Fruit fly (Drosophila melanogaster) whole organism, embryonic: ENCODE data around the gene CG13896.

Experiments used
- CG10147 ChIP-seq: fragments of 200-800 bp; sonication (Bioruptor generic); optimal IDR thresholded peaks from 2 replicates; lab custom pipeline; 2019; ENCODE audit warnings: missing biosample characterization, mild to moderate bottlenecking, missing genetic modification characterization, moderate library complexity
- CG10543 ChIP-seq: fragments of 200-800 bp; sonication (Bioruptor generic); optimal IDR thresholded peaks from 3 replicates; lab custom pipeline; 2017; ENCODE audit warnings: missing biosample characterization, mild to moderate bottlenecking, missing genetic modification characterization, moderate library complexity
- CG12155 ChIP-seq: fragments of 200-800 bp; sonication (Bioruptor generic); optimal IDR thresholded peaks from 3 replicates; lab custom pipeline; 2016; ENCODE audit warnings: missing biosample characterization, missing genetic modification characterization
- CG12769 ChIP-seq: fragments of 200-800 bp; sonication (Bioruptor generic); optimal IDR thresholded peaks from 2 replicates; lab custom pipeline; 2019; ENCODE audit warnings: missing biosample characterization, mild to moderate bottlenecking, missing genetic modification characterization, moderate library complexity
- CG13894 ChIP-seq: fragments of 200-800 bp; sonication (Bioruptor generic); optimal IDR thresholded peaks from 3 replicates; lab custom pipeline; 2018; ENCODE audit warnings: missing biosample characterization, mild to moderate bottlenecking, missing genetic modification characterization, moderate library complexity
- CG15073 ChIP-seq: fragments of 200-800 bp; sonication (Bioruptor generic); optimal IDR thresholded peaks from 2 replicates; lab custom pipeline; 2016; ENCODE audit warnings: missing biosample characterization, missing genetic modification characterization
- CG16815 ChIP-seq: fragments of 200-800 bp; sonication (Bioruptor generic); optimal IDR thresholded peaks from 3 replicates; lab custom pipeline; 2017; ENCODE audit warnings: missing biosample characterization, mild to moderate bottlenecking, missing genetic modification characterization
- CG2199 ChIP-seq: fragments of 200-800 bp; sonication (Bioruptor generic); IDR thresholded peaks from 3 replicates; pipeline ENCODE4 v1.3.6; 2022; ENCODE audit warnings: missing biosample characterization, missing genetic modification characterization
- CG2875 ChIP-seq: fragments of 200-800 bp; sonication (Bioruptor generic); optimal IDR thresholded peaks from 2 replicates; lab custom pipeline; 2017; ENCODE audit warnings: missing biosample characterization, mild to moderate bottlenecking, missing genetic modification characterization, missing genetic modification reagents
- CG31224 ChIP-seq: fragments of 200-800 bp; sonication (Bioruptor generic); IDR thresholded peaks from 2 replicates; pipeline ENCODE4 v1.3.6; 2022; ENCODE audit warnings: missing biosample characterization, missing genetic modification characterization
- CG5953 ChIP-seq: fragments of 200-800 bp; sonication (Bioruptor generic); IDR thresholded peaks from 2 replicates; pipeline ENCODE4 v1.3.6; 2022; ENCODE audit warnings: missing biosample characterization, missing genetic modification characterization
- CG6175 ChIP-seq: fragments of 200-800 bp; sonication (Bioruptor generic); IDR thresholded peaks from 3 replicates; pipeline ENCODE4 v1.3.6; 2022; ENCODE audit warnings: missing biosample characterization, missing genetic modification characterization
- CG7839 ChIP-seq: fragments of 200-800 bp; sonication (Bioruptor generic); optimal IDR thresholded peaks from 3 replicates; lab custom pipeline; 2018; ENCODE audit warnings: missing biosample characterization, mild to moderate bottlenecking, missing genetic modification characterization, moderate library complexity
- Deaf1 ChIP-seq: fragments of 200-800 bp; optimal IDR thresholded peaks from 3 replicates; lab custom pipeline; 2019; ENCODE audit warnings: missing biosample characterization, mild to moderate bottlenecking, missing genetic modification characterization, moderate library complexity
- Dref ChIP-seq: fragments of 200-800 bp; sonication (Bioruptor generic); IDR thresholded peaks from 2 replicates; pipeline ENCODE4 v1.3.6; 2022; ENCODE audit warnings: missing biosample characterization, missing genetic modification characterization
- E2f2 ChIP-seq: fragments of 200-800 bp; sonication (Bioruptor generic); IDR thresholded peaks from 2 replicates; pipeline ENCODE4 v1.3.6; 2022; ENCODE audit warnings: missing biosample characterization, missing genetic modification characterization
- Ets65A ChIP-seq: fragments of 200-800 bp; sonication (Bioruptor generic); peaks from one replicate; lab custom pipeline; 2016; ENCODE audit warnings: missing biosample characterization, missing genetic modification characterization
- Fer2 ChIP-seq: fragments of 200-800 bp; sonication (Bioruptor generic); optimal IDR thresholded peaks from 2 replicates; lab custom pipeline; 2018; ENCODE audit warnings: missing biosample characterization, mild to moderate bottlenecking, missing genetic modification characterization, moderate library complexity
- HLHmδ ChIP-seq: fragments of 200-800 bp; sonication (Bioruptor generic); optimal IDR thresholded peaks from 2 replicates; lab custom pipeline; 2018; ENCODE audit warnings: missing biosample characterization, mild to moderate bottlenecking, missing genetic modification characterization, moderate library complexity
- Jarid2 ChIP-seq: fragments of 200-800 bp; sonication (Bioruptor generic); optimal IDR thresholded peaks from 3 replicates; lab custom pipeline; 2017; ENCODE audit warnings: mild to moderate bottlenecking, missing biosample characterization, missing genetic modification reagents, missing genetic modification characterization
- MESR4 ChIP-seq: fragments of 200-800 bp; sonication (Bioruptor generic); optimal IDR thresholded peaks from 2 replicates; lab custom pipeline; 2018; ENCODE audit warnings: missing biosample characterization, mild to moderate bottlenecking, missing genetic modification characterization, moderate library complexity
- Max ChIP-seq: fragments of 200-800 bp; sonication (Bioruptor generic); optimal IDR thresholded peaks from 2 replicates; lab custom pipeline; 2016; ENCODE audit warnings: missing biosample characterization, mild to moderate bottlenecking, missing genetic modification characterization
- Med ChIP-seq: fragments of 200-800 bp; sonication (Bioruptor generic); peaks from one replicate; lab custom pipeline; 2016; ENCODE audit warnings: missing biosample characterization, missing genetic modification characterization, mild to moderate bottlenecking, inconsistent platforms, moderate library complexity
- NFAT ChIP-seq: fragments of 200-800 bp; sonication (Bioruptor generic); IDR thresholded peaks from 2 replicates; pipeline ENCODE4 v1.3.6; 2022; ENCODE audit warnings: missing biosample characterization, missing genetic modification characterization
- Sry-β ChIP-seq: fragments of 200-800 bp; sonication (Bioruptor generic); optimal IDR thresholded peaks from 2 replicates; lab custom pipeline; 2018; ENCODE audit warnings: missing biosample characterization, mild to moderate bottlenecking, missing genetic modification characterization, moderate library complexity
- Sry-δ ChIP-seq: fragments of 200-800 bp; sonication (Bioruptor generic); optimal IDR thresholded peaks from 2 replicates; lab custom pipeline; 2016; ENCODE audit warnings: missing biosample characterization, missing genetic modification characterization
- Xrp1 ChIP-seq: fragments of 200-800 bp; sonication (Bioruptor generic); IDR thresholded peaks from 2 replicates; pipeline ENCODE4 v1.3.6; 2022; ENCODE audit warnings: missing biosample characterization, missing genetic modification characterization
- abd-A ChIP-seq: fragments of 200-800 bp; sonication (Bioruptor generic); optimal IDR thresholded peaks from 3 replicates; lab custom pipeline; 2019; ENCODE audit warnings: missing biosample characterization, mild to moderate bottlenecking, missing genetic modification characterization, moderate library complexity
- amos ChIP-seq: fragments of 200-800 bp; sonication (Bioruptor generic); IDR thresholded peaks from 2 replicates; pipeline ENCODE4 v1.3.6; 2022; ENCODE audit warnings: missing biosample characterization, missing genetic modification characterization; ENCODE audit not compliant: partially characterized antibody
- ash1 ChIP-seq: fragments of 200-800 bp; sonication (Bioruptor generic); optimal IDR thresholded peaks from 2 replicates; lab custom pipeline; 2018; ENCODE audit warnings: missing biosample characterization, mild to moderate bottlenecking, missing genetic modification characterization
- cg ChIP-seq: fragments of 200-800 bp; sonication (Bioruptor generic); optimal IDR thresholded peaks from 3 replicates; lab custom pipeline; 2019; ENCODE audit warnings: missing biosample characterization, mild to moderate bottlenecking, missing genetic modification characterization, moderate library complexity
- chinmo ChIP-seq: fragments of 200-800 bp; sonication (Bioruptor generic); IDR thresholded peaks from 4 replicates; pipeline ENCODE4 v1.3.6; 2022; ENCODE audit warnings: missing biosample characterization, missing genetic modification characterization; ENCODE audit not compliant: partially characterized antibody
- chm ChIP-seq: fragments of 200-800 bp; sonication (Bioruptor generic); IDR thresholded peaks from 2 replicates; pipeline ENCODE4 v1.3.6; 2022; ENCODE audit warnings: missing biosample characterization, missing genetic modification characterization
- ci ChIP-seq: fragments of 200-800 bp; sonication (Bioruptor generic); IDR thresholded peaks from 3 replicates; pipeline ENCODE4 v1.3.6; 2022; ENCODE audit warnings: missing biosample characterization, missing genetic modification characterization
- crp ChIP-seq, 2 experiments: fragments of 200-800 bp; sonication (Bioruptor generic); optimal IDR thresholded peaks; 2 replicates in 1 of 2; 3 replicates in 1 of 2; lab custom pipeline; 2017; ENCODE audit warnings: missing biosample characterization in 2 of 2, missing genetic modification characterization in 2 of 2, mild to moderate bottlenecking in 1 of 2, moderate library complexity in 1 of 2
- eve ChIP-seq, 2 experiments: fragments of >200 bp; optimal IDR thresholded peaks; 2 replicates each; lab custom pipeline; 2017; ENCODE audit warnings: missing biosample characterization in 2 of 2, missing genetic modification characterization in 2 of 2
- ham ChIP-seq: fragments of 200-800 bp; sonication (Bioruptor generic); IDR thresholded peaks from 2 replicates; pipeline ENCODE4 v1.3.6; 2022; ENCODE audit warnings: missing biosample characterization, missing genetic modification characterization
- jing ChIP-seq: fragments of 200-800 bp; sonication (Bioruptor generic); optimal IDR thresholded peaks from 2 replicates; lab custom pipeline; 2018; ENCODE audit warnings: missing biosample characterization, mild to moderate bottlenecking, missing genetic modification characterization
- lov ChIP-seq, 2 experiments: fragments of 200-800 bp in 1 of 2; fragments of >200 bp in 1 of 2; sonication (Bioruptor generic) in 1 of 2; IDR thresholded peaks in 1 of 2; optimal IDR thresholded peaks in 1 of 2; 2 replicates in 1 of 2; 3 replicates in 1 of 2; pipeline versions ENCODE4 v1.3.6 to Lab custom; 2017 to 2022; ENCODE audit warnings: missing biosample characterization in 1 of 2, missing genetic modification characterization in 1 of 2
- otp ChIP-seq: fragments of 200-800 bp; sonication (Bioruptor generic); IDR thresholded peaks from 3 replicates; pipeline ENCODE4, ENCODE4 v1.3.6; 2022; ENCODE audit warnings: missing biosample characterization, missing genetic modification characterization
- sd ChIP-seq: fragments of 200-800 bp; sonication (Bioruptor generic); optimal IDR thresholded peaks from 3 replicates; lab custom pipeline; 2018; ENCODE audit warnings: missing biosample characterization, mild to moderate bottlenecking, missing genetic modification characterization, moderate library complexity
- sens ChIP-seq: fragments of 200-800 bp; sonication (Bioruptor generic); peaks from one replicate; lab custom pipeline; 2016; ENCODE audit warnings: missing biosample characterization, missing genetic modification characterization
- sob ChIP-seq: fragments of 200-800 bp; sonication (Bioruptor generic); IDR thresholded peaks from 2 replicates; pipeline ENCODE4 v1.3.6; 2022; ENCODE audit warnings: missing biosample characterization, missing genetic modification characterization
- sqz ChIP-seq: fragments of 200-800 bp; sonication (Bioruptor generic); optimal IDR thresholded peaks from 3 replicates; lab custom pipeline; 2018; ENCODE audit warnings: missing biosample characterization, mild to moderate bottlenecking, missing genetic modification characterization
- trem ChIP-seq: fragments of 200-800 bp; optimal IDR thresholded peaks from 3 replicates; lab custom pipeline; 2019; ENCODE audit warnings: missing biosample characterization, mild to moderate bottlenecking, missing genetic modification characterization, moderate library complexity
- vvl ChIP-seq: fragments of 200-800 bp; sonication (Bioruptor generic); IDR thresholded peaks from 2 replicates; pipeline ENCODE4 v1.3.6; 2022; ENCODE audit warnings: missing biosample characterization, missing genetic modification characterization
- wek ChIP-seq: fragments of 200-800 bp; sonication (Bioruptor generic); optimal IDR thresholded peaks from 3 replicates; lab custom pipeline; 2018; ENCODE audit warnings: missing biosample characterization, mild to moderate bottlenecking, missing genetic modification characterization, moderate library complexity
- zfh2 ChIP-seq: fragments of 200-800 bp; sonication (Bioruptor generic); optimal IDR thresholded peaks from 2 replicates; lab custom pipeline; 2016; ENCODE audit warnings: missing biosample characterization, missing genetic modification characterization

The CG13896 gene

dm6 chr3L:750614-751293 lies 39.1 kb upstream of the CG13896 start:
- TF ChIP-seq CG13894 (tag; lab: Kevin White, UChicago) (peak; percentile 21), Jarid2 (no peak), sob (GFP tag; lab: Robert Waterston, UW) (peak; percentile 22; the same call in 1 of the 2 replicates), E2f2 (no peak), chinmo (GFP tag; lab: Robert Waterston, UW) (0 out of 4 replicates have a peak, but pooled peaks have one; percentile 37), amos (GFP tag; lab: Robert Waterston, UW) (0 out of 2 replicates have a peak, but pooled peaks have one; percentile 16), CG12155 (no peak), abd-A (peak; percentile 55), Xrp1 (GFP tag; lab: Robert Waterston, UW) (peak; percentile 25; the same call in 1 of the 2 replicates), chm (GFP tag; lab: Robert Waterston, UW) (peak; percentile 40), ash1 (GFP tag; lab: Kevin White, UChicago) (peak; percentile 26), sens (GFP tag; lab: Kevin White, UChicago) (peak; percentile 58), Med (GFP tag; lab: Kevin White, UChicago) (peak; percentile 53), eve (GFP tag; optimal IDR thresholded peaks at IDR 0.05; lab: Kevin White, UChicago) (peak in 1 of 2 experiments; percentile 16), ci (0 out of 3 replicates have a peak, but pooled peaks have one; percentile 16), CG10543 (GFP tag; lab: Kevin White, UChicago) (peak; percentile 34), lov (optimal IDR thresholded peaks at IDR 0.05; lab: Kevin White, UChicago) (no peak), lov (GFP tag; IDR thresholded peaks at IDR 0.05; lab: Robert Waterston, UW) (peak; percentile 53; the same call in 1 of the 3 replicates), Sry-δ (GFP tag; lab: Kevin White, UChicago) (no peak), sqz (peak; percentile 0), Deaf1 (peak; percentile 26), CG6175 (GFP tag; lab: Robert Waterston, UW) (0 out of 3 replicates have a peak, but pooled peaks have one; percentile 8), HLHmδ (GFP tag; lab: Kevin White, UChicago) (no peak), sd (tag; lab: Kevin White, UChicago) (peak; percentile 37), cg (GFP tag; lab: Kevin White, UChicago) (peak; percentile 50), CG7839 (no peak), CG12769 (tag; lab: Kevin White, UChicago) (peak; percentile 32), vvl (GFP tag; lab: Robert Waterston, UW) (0 out of 2 replicates have a peak, but pooled peaks have one; percentile 4)
- TF ChIP-seq, all 482 proteins: peak for 21

dm6 chr3L:749199-749538 lies 37.5 kb upstream of the CG13896 start, which contains the start of gene emc:
Gene emc (plus strand): TSS chr3L:749400.
- 0 out of 2 replicates have a peak, but pooled peaks have one; percentile 23 for TF ChIP-seq CG31224 (GFP tag; lab: Robert Waterston, UW)
- peak; percentile 88; the same call in 2 of the 3 replicates for TF ChIP-seq CG2199 (GFP tag; lab: Robert Waterston, UW)
- peak; percentile 81 for TF ChIP-seq wek
- peak; percentile 70 for TF ChIP-seq jing (GFP tag; lab: Kevin White, UChicago)
- peak; percentile 32 for TF ChIP-seq Max (GFP tag; lab: Kevin White, UChicago)
- peak; percentile 38 for TF ChIP-seq CG2875 (GFP tag; lab: Kevin White, UChicago)
- TF ChIP-seq zfh2 (GFP tag; lab: Kevin White, UChicago) = peak; percentile 1
- TF ChIP-seq Fer2 (tag; lab: Kevin White, UChicago) = no peak
- peak; percentile 53; the same call in 1 of the 2 replicates for TF ChIP-seq CG5953 (GFP tag; lab: Robert Waterston, UW)
- TF ChIP-seq CG10147 (GFP tag; lab: Kevin White, UChicago) = no peak
- TF ChIP-seq Ets65A (GFP tag; lab: Kevin White, UChicago) = no peak
- peak; percentile 61 for TF ChIP-seq NFAT (GFP tag; lab: Robert Waterston, UW)
- TF ChIP-seq ham (GFP tag; lab: Robert Waterston, UW) = no peak
- peak; percentile 4 for TF ChIP-seq MESR4
- TF ChIP-seq sob (GFP tag; lab: Robert Waterston, UW) = peak; percentile 60; the same call in 1 of the 2 replicates
- no peak for TF ChIP-seq crp (GFP tag; optimal IDR thresholded peaks at IDR 0.05; lab: Kevin White, UChicago)
- peak; percentile 78; the same call in 2 of the 3 replicates for TF ChIP-seq otp (GFP tag; lab: Robert Waterston, UW)
- peak; percentile 14 for TF ChIP-seq Sry-β (GFP tag; lab: Kevin White, UChicago)
- TF ChIP-seq sd (tag; lab: Kevin White, UChicago) = peak; percentile 68
- TF ChIP-seq trem (tag; lab: Kevin White, UChicago) = no peak
- no peak for TF ChIP-seq CG16815 (GFP tag; lab: Kevin White, UChicago)
- no peak for TF ChIP-seq Dref (GFP tag; lab: Robert Waterston, UW)
- no peak for TF ChIP-seq CG15073 (GFP tag; lab: Kevin White, UChicago)
